Fruit fly (Drosophila melanogaster): ENCODE measurements around the gene Mcm2.

The Mcm2 gene

DNA sequence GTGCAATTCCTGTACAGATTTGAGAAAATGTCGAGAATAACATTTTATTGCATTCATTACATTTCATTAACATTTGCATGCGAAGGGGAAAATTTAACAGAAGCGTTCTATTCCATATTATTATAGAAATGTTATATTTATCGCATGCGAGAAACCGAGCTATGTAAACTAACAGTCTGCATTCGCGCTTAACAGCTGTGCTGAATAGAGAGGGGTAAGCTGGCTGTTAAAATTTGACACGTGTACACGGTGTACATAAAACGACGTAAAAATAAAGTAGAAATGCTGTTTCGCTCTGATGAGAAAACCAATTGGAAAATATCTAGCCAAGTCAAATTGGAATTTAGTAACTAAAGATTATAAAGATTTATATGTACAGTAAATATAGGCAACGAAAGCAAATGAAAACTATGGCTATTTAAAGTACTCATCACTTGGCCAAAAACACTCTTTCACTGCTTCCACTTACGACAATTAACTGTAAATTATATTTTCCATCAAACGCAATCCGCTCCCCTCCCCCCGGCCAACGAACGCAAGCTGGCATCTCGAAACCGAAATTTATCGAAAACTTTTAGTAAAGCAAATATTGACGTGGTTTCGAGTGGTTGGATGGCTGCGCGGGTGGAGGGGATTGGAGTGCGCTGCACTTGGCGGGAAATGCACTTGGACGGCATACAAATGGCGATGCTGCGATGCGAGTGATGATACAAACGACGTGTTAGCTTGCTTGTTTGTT is 41.6 kb downstream of the Mcm2 start (continued):
- TF ChIP-seq CG12299 (tag; optimal IDR thresholded peaks at IDR 0.05) (no peak), unpg (GFP tag; optimal IDR thresholded peaks at IDR 0.05) (no peak), CG10959 (GFP tag; IDR thresholded peaks at IDR 0.05) (no peak), prd (optimal IDR thresholded peaks at IDR 0.05) (no peak), prd (GFP tag; IDR thresholded peaks at IDR 0.05) (no peak), CG2199 (GFP tag; IDR thresholded peaks at IDR 0.05) (peak; percentile 45; the same call in 1 of the 3 replicates), sc (optimal IDR thresholded peaks at IDR 0.05) (no peak), sc (GFP tag; optimal IDR thresholded peaks at IDR 0.05) (no peak), Pdp1 (GFP tag; optimal IDR thresholded peaks at IDR 0.05) (no peak), CG12744 (GFP tag; optimal IDR thresholded peaks at IDR 0.05) (no peak), ara (GFP tag; IDR thresholded peaks at IDR 0.05) (no peak), gem (tag; optimal IDR thresholded peaks at IDR 0.05) (no peak), PHDP (tag; optimal IDR thresholded peaks at IDR 0.05) (no peak), vfl (GFP tag; optimal IDR thresholded peaks at IDR 0.05) (no peak), CG9727 (GFP tag; optimal IDR thresholded peaks at IDR 0.05) (no peak), abd-A (tag; optimal IDR thresholded peaks at IDR 0.05) (no peak), fd102C (GFP tag; optimal IDR thresholded peaks at IDR 0.05) (no peak), trem (tag; optimal IDR thresholded peaks at IDR 0.05) (peak; percentile 6), CG15269 (tag; optimal IDR thresholded peaks at IDR 0.05) (no peak), chinmo (GFP tag; IDR thresholded peaks at IDR 0.05; ENCODE audit: partially characterized antibody) (no peak), sim (GFP tag; IDR thresholded peaks at IDR 0.05) (no peak), HmgZ (tag; optimal IDR thresholded peaks at IDR 0.05) (no peak), CG15696 (tag; optimal IDR thresholded peaks at IDR 0.05) (no peak), ftz-f1 (GFP tag; optimal IDR thresholded peaks at IDR 0.05) (no peak), br (optimal IDR thresholded peaks at IDR 0.05) (no peak), Bgb (GFP tag; IDR thresholded peaks at IDR 0.05; ENCODE audit: partially characterized antibody) (peak; percentile 70), grau (tag; optimal IDR thresholded peaks at IDR 0.05) (no peak), E2f2 (GFP tag; IDR thresholded peaks at IDR 0.05) (0 out of 2 replicates have a peak, but pooled peaks have one; percentile 14), CG30020 (tag; optimal IDR thresholded peaks at IDR 0.05) (no peak), CG10543 (GFP tag; optimal IDR thresholded peaks at IDR 0.05) (no peak), fd3F (GFP tag; optimal IDR thresholded peaks at IDR 0.05) (no peak), z (GFP tag; IDR thresholded peaks at IDR 0.05) (no peak), tna (GFP tag; IDR thresholded peaks at IDR 0.05; ENCODE audit: partially characterized antibody) (no peak), CG1602 (GFP tag; optimal IDR thresholded peaks at IDR 0.05) (no peak), CG12071 (GFP tag; optimal IDR thresholded peaks at IDR 0.05) (no peak), B-H1 (GFP tag; IDR thresholded peaks at IDR 0.05) (no peak), D (optimal IDR thresholded peaks at IDR 0.05) (peak; percentile 37), D (GFP tag; optimal IDR thresholded peaks at IDR 0.05) (no peak), TFAM (GFP tag; optimal IDR thresholded peaks at IDR 0.05) (no peak), CG17829 (tag; optimal IDR thresholded peaks at IDR 0.05) (no peak), Hr39 (optimal IDR thresholded peaks at IDR 0.05) (no peak), HLH54F (GFP tag; optimal IDR thresholded peaks at IDR 0.05) (no peak), CG10565 (GFP tag; optimal IDR thresholded peaks at IDR 0.05) (no peak), NfI (GFP tag; optimal IDR thresholded peaks at IDR 0.05) (no peak), CG11085 (GFP tag; IDR thresholded peaks at IDR 0.05) (no peak), CrebB (tag; optimal IDR thresholded peaks at IDR 0.05) (no peak), CG1792 (GFP tag; optimal IDR thresholded peaks at IDR 0.05) (no peak), ro (GFP tag; IDR thresholded peaks at IDR 0.05) (no peak), sna (GFP tag; IDR thresholded peaks at IDR 0.05; ENCODE audit: partially characterized antibody) (no peak), wdn (GFP tag; IDR thresholded peaks at IDR 0.05) (no peak), hkb (optimal IDR thresholded peaks at IDR 0.05) (peak; percentile 22), hkb (GFP tag; IDR thresholded peaks at IDR 0.05) (no peak)

All from whole organism, embryonic.